Worm (Caenorhabditis elegans): ENCODE results near the gene C06H5.14.

C06H5.14 gene

DNA sequence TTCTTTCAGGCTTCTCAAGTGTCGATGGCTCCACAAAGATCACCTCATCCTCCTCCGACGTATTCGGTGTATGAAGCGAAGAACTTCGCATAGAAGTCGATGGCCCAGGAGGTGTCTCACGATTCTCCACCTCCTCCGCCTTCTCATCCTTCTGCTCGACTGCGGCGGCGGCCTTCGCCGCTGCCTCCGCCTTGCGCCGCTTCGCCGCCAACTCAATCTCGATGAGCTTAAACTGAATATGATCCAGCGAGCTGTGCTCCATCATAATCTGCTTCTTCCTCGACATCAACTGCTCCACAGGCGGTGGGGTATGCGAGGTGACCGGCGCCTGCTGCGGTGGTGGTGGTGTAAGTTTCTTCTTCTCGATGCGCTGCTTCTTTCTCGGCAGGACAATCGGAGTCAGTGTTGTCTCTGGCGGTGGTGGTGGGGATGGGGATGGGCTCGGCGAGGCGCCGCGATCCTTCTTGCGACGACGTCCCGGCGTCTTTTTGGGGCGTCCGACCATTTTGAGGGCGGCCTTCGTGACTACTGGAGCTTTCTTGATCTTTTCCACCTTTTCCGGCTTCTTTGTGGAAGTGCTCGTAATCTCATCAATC is 40.0 kb downstream of the C06H5.14 start:
- no peak for TF ChIP-seq ceh-82 (tag; optimal IDR thresholded peaks at IDR 0.05)
- no peak for TF ChIP-seq nhr-11 (tag; optimal IDR thresholded peaks at IDR 0.05)
- TF ChIP-seq lsy-2 (tag; optimal IDR thresholded peaks at IDR 0.05) = no peak
- no peak for TF ChIP-seq mdl-1 (tag; optimal IDR thresholded peaks at IDR 0.05)
- TF ChIP-seq zag-1 (tag; optimal IDR thresholded peaks at IDR 0.05) = no peak
- no peak for TF ChIP-seq blmp-1 (tag; optimal IDR thresholded peaks at IDR 0.05; ENCODE audit: insufficient read depth)
- no peak for TF ChIP-seq R02D3.7 (tag; optimal IDR thresholded peaks at IDR 0.05)
- TF ChIP-seq fos-1 (tag; optimal IDR thresholded peaks at IDR 0.05) = no peak
- no peak for TF ChIP-seq mbf-1 (tag; optimal IDR thresholded peaks at IDR 0.05)
- no peak for TF ChIP-seq lin-11 (tag; optimal IDR thresholded peaks at IDR 0.05)
- TF ChIP-seq sma-3 (GFP tag; optimal IDR thresholded peaks at IDR 0.05) = no peak
- TF ChIP-seq gmeb-1 (tag; optimal IDR thresholded peaks at IDR 0.05) = no peak
- no peak for TF ChIP-seq unc-62 (GFP tag; optimal IDR thresholded peaks at IDR 0.05)
- no peak for TF ChIP-seq sma-9 (GFP tag; optimal IDR thresholded peaks at IDR 0.05)
- no peak for TF ChIP-seq sma-9 (tag; optimal IDR thresholded peaks at IDR 0.05)
- TF ChIP-seq ceh-16 (tag; optimal IDR thresholded peaks at IDR 0.05) = no peak
- TF ChIP-seq nhr-25 (tag; optimal IDR thresholded peaks at IDR 0.05) = no peak

DNA sequence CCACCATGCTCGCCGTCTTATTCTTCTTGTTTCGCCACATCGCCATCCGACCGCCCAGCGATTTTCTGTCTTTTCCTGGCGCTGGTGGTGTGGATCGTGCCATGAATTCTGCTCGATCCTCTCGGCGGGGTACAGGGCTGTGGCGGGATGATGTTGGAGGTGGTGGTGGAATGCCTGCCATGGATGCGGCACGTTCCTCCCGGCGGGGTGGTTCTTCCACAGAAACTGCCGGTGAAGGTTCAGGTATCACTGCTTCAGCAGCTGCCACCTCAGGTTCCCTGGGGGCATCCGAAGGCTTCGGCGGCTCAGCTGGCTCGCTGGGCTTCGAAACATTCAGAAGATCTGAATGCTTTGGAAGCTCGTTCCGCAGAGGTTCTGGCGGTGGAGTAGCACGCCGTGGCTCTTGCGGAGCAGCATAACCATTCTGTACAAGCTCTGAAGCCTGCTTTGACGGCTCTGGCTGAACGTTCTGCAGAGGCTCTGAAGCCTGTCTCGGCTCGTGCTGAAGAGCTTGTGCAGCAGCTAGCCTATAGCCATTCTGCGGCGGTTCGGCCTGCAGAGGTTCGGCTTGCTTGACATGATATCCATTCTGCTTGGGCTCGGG is 41.0 kb downstream of the C06H5.14 start:
- no peak for TF ChIP-seq nhr-23 (tag; optimal IDR thresholded peaks at IDR 0.05)
- no peak for TF ChIP-seq dmd-4 (tag; optimal IDR thresholded peaks at IDR 0.05)
- no peak for TF ChIP-seq zag-1 (tag; optimal IDR thresholded peaks at IDR 0.05)
- no peak for TF ChIP-seq unc-62 (GFP tag; optimal IDR thresholded peaks at IDR 0.05)
- TF ChIP-seq unc-39 (tag; optimal IDR thresholded peaks at IDR 0.05) = no peak
- TF ChIP-seq unc-55 (GFP tag; optimal IDR thresholded peaks at IDR 0.05) = no peak
- no peak for TF ChIP-seq fos-1 (tag; optimal IDR thresholded peaks at IDR 0.05)
- no peak for TF ChIP-seq mbf-1 (tag; optimal IDR thresholded peaks at IDR 0.05)
- TF ChIP-seq lin-11 (tag; optimal IDR thresholded peaks at IDR 0.05) = no peak
- no peak for TF ChIP-seq peb-1 (tag; optimal IDR thresholded peaks at IDR 0.05)
- no peak for TF ChIP-seq mdl-1 (tag; optimal IDR thresholded peaks at IDR 0.05)
- no peak for TF ChIP-seq sem-4 (tag; optimal IDR thresholded peaks at IDR 0.05)
- no peak for TF ChIP-seq gmeb-1 (tag; optimal IDR thresholded peaks at IDR 0.05)
- TF ChIP-seq nhr-12 (tag; optimal IDR thresholded peaks at IDR 0.05) = no peak
- no peak for TF ChIP-seq lsy-2 (tag; optimal IDR thresholded peaks at IDR 0.05)

DNA sequence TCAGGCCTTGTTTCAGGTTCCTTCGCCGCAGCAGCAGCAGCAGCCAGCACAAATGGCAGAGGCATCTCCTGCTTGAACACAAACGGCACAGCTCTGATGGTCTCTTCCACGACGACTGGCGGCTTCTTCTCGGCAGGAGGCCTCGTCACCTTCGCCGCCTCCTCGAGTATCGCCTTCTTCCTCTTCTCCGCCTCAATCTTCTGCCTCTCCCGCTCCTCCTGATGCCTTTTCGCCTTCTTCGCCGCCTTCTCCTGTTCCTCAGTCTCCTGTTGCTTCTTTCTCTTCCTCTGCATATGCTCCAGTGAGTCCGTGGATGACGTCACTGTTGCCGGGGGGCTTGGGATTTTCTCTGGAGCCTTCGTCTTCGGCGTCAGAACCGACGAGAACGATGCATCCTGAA is 41.5 kb downstream of the C06H5.14 start:
- TF ChIP-seq lin-11 (tag; optimal IDR thresholded peaks at IDR 0.05) (no peak), alr-1 (tag; optimal IDR thresholded peaks at IDR 0.05) (no peak), nhr-11 (tag; optimal IDR thresholded peaks at IDR 0.05) (no peak), nhr-129 (tag; optimal IDR thresholded peaks at IDR 0.05) (no peak), F13H6.1 (tag; optimal IDR thresholded peaks at IDR 0.05) (no peak), R02D3.7 (tag; optimal IDR thresholded peaks at IDR 0.05) (no peak), ztf-1 (GFP tag; conservative IDR thresholded peaks at IDR 0.05) (no peak), unc-62 (GFP tag; optimal IDR thresholded peaks at IDR 0.05) (no peak), gmeb-1 (tag; optimal IDR thresholded peaks at IDR 0.05) (no peak), nhr-10 (tag; optimal IDR thresholded peaks at IDR 0.05) (no peak), unc-39 (tag; optimal IDR thresholded peaks at IDR 0.05) (no peak)

DNA sequence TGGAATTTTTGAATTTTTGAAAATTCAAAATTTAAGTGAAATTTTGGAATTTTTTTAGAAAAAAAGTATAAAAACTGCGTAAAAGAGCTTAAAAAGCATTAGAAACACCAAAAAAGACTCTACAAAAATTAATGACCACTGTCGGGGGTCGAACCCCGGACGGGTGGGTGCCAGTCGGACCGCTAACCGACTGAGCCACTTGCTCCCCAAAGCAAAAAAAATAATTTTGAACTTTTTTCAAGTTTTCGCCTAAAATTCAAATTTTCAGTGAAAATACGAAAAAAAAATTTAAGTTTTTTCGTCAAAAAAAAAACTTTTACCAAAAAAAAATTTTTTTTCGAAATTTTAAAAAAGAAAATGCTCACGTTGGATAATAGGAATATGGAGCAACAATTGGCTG is 43.3 kb downstream of the C06H5.14 start:
- no peak for TF ChIP-seq peb-1 (tag; optimal IDR thresholded peaks at IDR 0.05)

DNA sequence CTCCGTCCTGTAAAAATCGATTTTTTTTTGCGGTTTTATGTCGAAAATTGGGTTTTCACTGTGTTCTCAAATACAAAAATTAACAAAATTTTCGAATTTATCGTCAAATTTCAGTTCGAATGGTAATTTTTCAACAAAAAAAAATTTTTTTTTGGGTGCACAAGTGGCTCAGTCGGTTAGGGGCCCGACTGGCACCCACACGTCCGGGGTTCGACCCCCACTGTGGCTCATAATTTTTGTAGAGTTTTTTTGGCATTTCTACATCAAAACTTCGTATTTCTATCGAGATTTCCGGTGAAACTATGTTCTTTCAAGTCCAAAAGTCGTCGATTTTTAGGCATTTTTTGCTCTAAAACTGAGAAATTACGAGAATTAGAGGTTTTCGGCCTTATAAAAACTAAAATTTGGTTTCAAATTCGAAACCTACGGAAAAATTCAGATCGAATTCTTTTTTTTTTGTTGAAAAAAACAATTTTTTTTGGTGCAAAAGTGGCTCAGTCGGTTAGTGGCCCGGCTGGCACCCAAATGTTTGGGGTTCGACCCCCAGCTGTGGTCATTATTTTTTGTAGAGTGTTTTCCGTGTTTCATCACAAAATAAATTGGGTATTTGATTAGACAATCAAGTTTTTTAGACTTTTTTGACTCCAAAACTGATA is 44.2 kb downstream of the C06H5.14 start:
- no peak for TF ChIP-seq nhr-21 (tag; optimal IDR thresholded peaks at IDR 0.05)
- no peak for TF ChIP-seq skn-1 (tag; optimal IDR thresholded peaks at IDR 0.05)
- TF ChIP-seq ceh-16 (tag; optimal IDR thresholded peaks at IDR 0.05) = no peak
- TF ChIP-seq nhr-129 (tag; optimal IDR thresholded peaks at IDR 0.05) = no peak
- no peak for TF ChIP-seq elt-1 (tag; optimal IDR thresholded peaks at IDR 0.05)
- TF ChIP-seq lin-13 (GFP tag; optimal IDR thresholded peaks at IDR 0.05) = no peak
- TF ChIP-seq crh-2 (tag; optimal IDR thresholded peaks at IDR 0.05) = no peak
- no peak for TF ChIP-seq nhr-237 (tag; optimal IDR thresholded peaks at IDR 0.05)
- no peak for TF ChIP-seq peb-1 (tag; optimal IDR thresholded peaks at IDR 0.05)
- TF ChIP-seq mdl-1 (tag; optimal IDR thresholded peaks at IDR 0.05) = no peak
- TF ChIP-seq unc-62 (GFP tag; optimal IDR thresholded peaks at IDR 0.05) = no peak
- TF ChIP-seq elt-3 (tag; optimal IDR thresholded peaks at IDR 0.05) = no peak
- TF ChIP-seq Y55F3AM.14 (GFP tag; optimal IDR thresholded peaks at IDR 0.05) = no peak
- TF ChIP-seq ztf-11 (tag; optimal IDR thresholded peaks at IDR 0.05) = no peak
- TF ChIP-seq aly-2 (tag; optimal IDR thresholded peaks at IDR 0.05) = no peak
- no peak for TF ChIP-seq ztf-1 (GFP tag; conservative IDR thresholded peaks at IDR 0.05)
- TF ChIP-seq nhr-11 (tag; optimal IDR thresholded peaks at IDR 0.05) = no peak
- no peak for TF ChIP-seq sma-3 (GFP tag; optimal IDR thresholded peaks at IDR 0.05)
- TF ChIP-seq snpc-4 (tag; optimal IDR thresholded peaks at IDR 0.05) = no peak
- TF ChIP-seq nhr-23 (tag; optimal IDR thresholded peaks at IDR 0.05) = no peak

Data from whole organism, L2 larva.